Worm (Caenorhabditis elegans) whole organism, young adult: ENCODE measurements around the gene srh-206.

Source experiments
- B0035.1 ChIP-seq: sonication (generic microtip); optimal IDR thresholded peaks from 2 replicates; lab custom pipeline; 2016; ENCODE audit warnings: missing genetic modification characterization, mild to moderate bottlenecking, missing compliant biosample characterization, missing genotype, missing genetic modification reagents
- C06A6.2 ChIP-seq: fragments of 200-800 bp; sonication (Bioruptor generic); conservative IDR thresholded peaks from 2 replicates; pipeline ENCODE4 v1.3.6; 2022; ENCODE audit warnings: missing genetic modification characterization, missing compliant biosample characterization
- D2030.7 ChIP-seq: fragments of 200-800 bp; sonication (Bioruptor generic); IDR thresholded peaks from 2 replicates; pipeline ENCODE4 v1.3.6; 2022; ENCODE audit warnings: missing genetic modification reagents, missing genetic modification characterization, missing compliant biosample characterization
- F49E8.2 ChIP-seq: sonication (generic microtip); optimal IDR thresholded peaks from 3 replicates; lab custom pipeline; 2017; ENCODE audit warnings: missing genetic modification characterization, mild to moderate bottlenecking, missing compliant biosample characterization, antibody characterized with exemption, moderate library complexity; ENCODE audit not compliant: insufficient read depth
- Y53F4B.3 ChIP-seq: fragments of 200-800 bp; sonication (Bioruptor generic); IDR thresholded peaks from 2 replicates; pipeline ENCODE4 v1.3.6; 2022; ENCODE audit warnings: missing genetic modification reagents, missing genetic modification characterization, missing compliant biosample characterization
- Y53G8AR.9 ChIP-seq: fragments of 200-800 bp; sonication (Bioruptor generic); conservative IDR thresholded peaks from 2 replicates; pipeline ENCODE4 v1.3.6; 2022; ENCODE audit warnings: missing genetic modification reagents, missing genetic modification characterization, missing compliant biosample characterization
- Y95B8A.8 ChIP-seq: fragments of 200-800 bp; sonication (Bioruptor generic); IDR thresholded peaks from 2 replicates; pipeline ENCODE4 v1.3.6; 2022; ENCODE audit warnings: missing genetic modification reagents, missing genetic modification characterization, missing compliant biosample characterization
- akir-1 ChIP-seq: fragments of 200-800 bp; sonication (Bioruptor generic); optimal IDR thresholded peaks from 2 replicates; lab custom pipeline; 2018; ENCODE audit warnings: mild to moderate bottlenecking, missing genetic modification characterization, moderate library complexity, missing compliant biosample characterization
- ama-1 ChIP-seq, 3 experiments: fragments of 150-350 bp in 1 of 3; sonication (generic microtip) in 2 of 3; optimal IDR thresholded peaks; 2 replicates each; lab custom pipeline; 2014 to 2018; ENCODE audit warnings: missing biosample characterization in 2 of 3, missing genetic modification characterization in 2 of 3, missing genetic modification reagents in 2 of 3
- aptf-2 ChIP-seq: fragments of 200-800 bp; sonication (Bioruptor generic); conservative IDR thresholded peaks from 2 replicates; pipeline ENCODE4 v1.3.6; 2022; ENCODE audit warnings: missing genetic modification reagents, missing genetic modification characterization, missing compliant biosample characterization
- atf-7 ChIP-seq: sonication (generic microtip); optimal IDR thresholded peaks from 2 replicates; lab custom pipeline; 2017; ENCODE audit warnings: mild to moderate bottlenecking, missing genetic modification characterization, missing compliant biosample characterization
- attf-3 ChIP-seq: fragments of 200-800 bp; sonication (Bioruptor generic); conservative IDR thresholded peaks from 2 replicates; pipeline ENCODE4 v1.3.6; 2022; ENCODE audit warnings: missing genetic modification reagents, missing genetic modification characterization, missing compliant biosample characterization
- attf-5 ChIP-seq: fragments of 200-800 bp; sonication (Bioruptor generic); optimal IDR thresholded peaks from 2 replicates; lab custom pipeline; 2018; ENCODE audit warnings: mild to moderate bottlenecking, missing genetic modification characterization, missing compliant biosample characterization
- bed-1 ChIP-seq: fragments of 200-800 bp; sonication (Bioruptor generic); IDR thresholded peaks from 2 replicates; pipeline ENCODE4 v1.3.6; 2022; ENCODE audit warnings: missing genetic modification reagents, missing genetic modification characterization, missing compliant biosample characterization
- cebp-1 ChIP-seq, 2 experiments: fragments of 200-800 bp in 1 of 2; sonication (Bioruptor generic) in 1 of 2; sonication (generic microtip) in 1 of 2; IDR thresholded peaks in 1 of 2; optimal IDR thresholded peaks in 1 of 2; 2 replicates each; pipeline versions ENCODE4 v1.3.6 to Lab custom; 2017 to 2022; ENCODE audit warnings: missing compliant biosample characterization in 2 of 2, missing genetic modification characterization in 2 of 2, mild to moderate bottlenecking in 1 of 2, missing genetic modification reagents in 1 of 2, moderate library complexity in 1 of 2
- ceh-100 ChIP-seq: fragments of 200-800 bp; sonication (Bioruptor generic); IDR thresholded peaks from 2 replicates; pipeline ENCODE4 v1.3.6; 2022; ENCODE audit warnings: missing genetic modification reagents, missing genetic modification characterization, missing compliant biosample characterization
- chd-7 ChIP-seq: sonication (generic microtip); optimal IDR thresholded peaks from 2 replicates; lab custom pipeline; 2016; ENCODE audit warnings: mild to moderate bottlenecking, missing genetic modification characterization, moderate library complexity, missing compliant biosample characterization
- die-1 ChIP-seq: sonication (generic microtip); optimal IDR thresholded peaks from 2 replicates; lab custom pipeline; 2016; ENCODE audit warnings: missing genotype, mild to moderate bottlenecking, missing genetic modification characterization, missing compliant biosample characterization
- dpl-1 ChIP-seq: fragments of 150-350 bp; optimal IDR thresholded peaks from 2 replicates; lab custom pipeline; 2014; ENCODE audit warnings: missing biosample characterization, missing genetic modification reagents, missing genetic modification characterization
- hlh-26 ChIP-seq: fragments of 200-800 bp; sonication (Bioruptor generic); conservative IDR thresholded peaks from 2 replicates; pipeline ENCODE4 v1.3.6; 2022; ENCODE audit warnings: missing genetic modification reagents, missing genetic modification characterization, missing compliant biosample characterization
- hmg-1.2 ChIP-seq: fragments of 200-800 bp; sonication (Bioruptor generic); IDR thresholded peaks from 2 replicates; pipeline ENCODE4 v1.3.6; 2022; ENCODE audit warnings: missing genetic modification reagents, missing genetic modification characterization, missing compliant biosample characterization
- hsf-1 ChIP-seq: fragments of 200-800 bp; sonication (Bioruptor generic); IDR thresholded peaks from 2 replicates; pipeline ENCODE4 v1.3.6; 2022; ENCODE audit warnings: missing genetic modification reagents, missing genetic modification characterization, missing compliant biosample characterization
- let-526 ChIP-seq: fragments of 200-800 bp; sonication (Bioruptor generic); IDR thresholded peaks from 2 replicates; pipeline ENCODE4 v1.3.6; 2022; ENCODE audit warnings: missing genetic modification reagents, missing genetic modification characterization, missing compliant biosample characterization
- lin-26 ChIP-seq: fragments of 200-800 bp; sonication (Bioruptor generic); IDR thresholded peaks from 2 replicates; pipeline ENCODE4 v1.3.6; 2022; ENCODE audit warnings: missing genetic modification reagents, missing genetic modification characterization, missing compliant biosample characterization
- lin-40 ChIP-seq: sonication (generic microtip); optimal IDR thresholded peaks from 2 replicates; lab custom pipeline; 2016; ENCODE audit warnings: missing genetic modification characterization, mild to moderate bottlenecking, missing compliant biosample characterization, missing genotype, missing genetic modification reagents
- lsl-1 ChIP-seq: fragments of 200-800 bp; sonication (Bioruptor generic); optimal IDR thresholded peaks from 2 replicates; lab custom pipeline; 2018; ENCODE audit warnings: mild to moderate bottlenecking, missing genetic modification characterization, moderate library complexity, missing compliant biosample characterization
- mcd-1 ChIP-seq: fragments of 200-800 bp; sonication (Bioruptor generic); IDR thresholded peaks from 2 replicates; pipeline ENCODE4 v1.3.6; 2022; ENCODE audit warnings: missing genetic modification reagents, missing genetic modification characterization, missing compliant biosample characterization
- mxl-1 ChIP-seq: sonication (generic microtip); optimal IDR thresholded peaks from 2 replicates; lab custom pipeline; 2016; ENCODE audit warnings: missing genetic modification characterization, missing compliant biosample characterization
- nfya-1 ChIP-seq: sonication (generic microtip); optimal IDR thresholded peaks from 2 replicates; lab custom pipeline; 2017; ENCODE audit warnings: antibody characterized with exemption, missing compliant biosample characterization, missing genetic modification characterization, borderline replicate concordance; ENCODE audit not compliant: insufficient read depth
- nfya-2 ChIP-seq: fragments of 200-800 bp; sonication (Bioruptor generic); IDR thresholded peaks from 2 replicates; pipeline ENCODE4 v1.3.6; 2022; ENCODE audit warnings: missing genetic modification reagents, missing genetic modification characterization, missing compliant biosample characterization
- nhr-179 ChIP-seq: sonication (generic microtip); optimal IDR thresholded peaks from 2 replicates; lab custom pipeline; 2016; ENCODE audit warnings: mild to moderate bottlenecking, missing genetic modification characterization, missing compliant biosample characterization
- repo-1 ChIP-seq: sonication (generic microtip); optimal IDR thresholded peaks from 2 replicates; lab custom pipeline; 2017; ENCODE audit warnings: mild to moderate bottlenecking, missing genetic modification characterization, missing compliant biosample characterization
- sdz-38 ChIP-seq: sonication (generic microtip); optimal IDR thresholded peaks from 2 replicates; lab custom pipeline; 2016; ENCODE audit warnings: missing genotype, missing genetic modification characterization, missing compliant biosample characterization
- sea-2 ChIP-seq: fragments of 200-800 bp; sonication (Bioruptor generic); IDR thresholded peaks from 2 replicates; pipeline ENCODE4 v1.3.6; 2022; ENCODE audit warnings: missing genetic modification characterization, missing compliant biosample characterization
- snpc-1.1 ChIP-seq: sonication (generic microtip); optimal IDR thresholded peaks from 2 replicates; lab custom pipeline; 2017; ENCODE audit warnings: missing genetic modification characterization, mild to moderate bottlenecking, missing compliant biosample characterization, antibody characterized with exemption, moderate library complexity, missing genotype, missing genetic modification reagents; ENCODE audit not compliant: insufficient read depth
- snpc-1.3 ChIP-seq: sonication (generic microtip); optimal IDR thresholded peaks from 2 replicates; lab custom pipeline; 2017; ENCODE audit warnings: missing genetic modification characterization, mild to moderate bottlenecking, missing compliant biosample characterization, antibody characterized with exemption, moderate library complexity, missing genotype, missing genetic modification reagents; ENCODE audit not compliant: insufficient read depth
- snpc-4 ChIP-seq, 5 experiments: fragments of 150-350 bp in 1 of 5; sonication (generic microtip) in 4 of 5; optimal IDR thresholded peaks; 2 replicates each; lab custom pipeline; 2014 to 2018; ENCODE audit warnings: missing genetic modification characterization in 5 of 5, missing biosample characterization in 3 of 5, antibody characterized with exemption in 2 of 5, mild to moderate bottlenecking in 2 of 5, missing compliant biosample characterization in 2 of 5, missing genotype in 2 of 5, moderate library complexity in 2 of 5, missing genetic modification reagents in 1 of 5
- unc-62 ChIP-seq: fragments of 150-350 bp; optimal IDR thresholded peaks from 2 replicates; lab custom pipeline; 2014; ENCODE audit warnings: missing biosample characterization, missing genetic modification reagents, missing genetic modification characterization
- ztf-18 ChIP-seq: sonication (generic microtip); optimal IDR thresholded peaks from 2 replicates; lab custom pipeline; 2016; ENCODE audit warnings: missing genotype, mild to moderate bottlenecking, missing genetic modification characterization, missing compliant biosample characterization
- ztf-22 ChIP-seq: fragments of 200-800 bp; sonication (Bioruptor generic); optimal IDR thresholded peaks from 2 replicates; lab custom pipeline; 2018; ENCODE audit warnings: mild to moderate bottlenecking, missing genetic modification characterization, moderate library complexity, missing compliant biosample characterization
- ztf-26 ChIP-seq: sonication (generic microtip); optimal IDR thresholded peaks from 2 replicates; lab custom pipeline; 2017; ENCODE audit warnings: missing genetic modification characterization, missing compliant biosample characterization
- ztf-28 ChIP-seq: fragments of 200-800 bp; sonication (Bioruptor generic); IDR thresholded peaks from 2 replicates; pipeline ENCODE4 v1.3.6; 2022; ENCODE audit warnings: missing genetic modification reagents, missing genetic modification characterization, missing compliant biosample characterization
- ztf-3 ChIP-seq: fragments of 200-800 bp; sonication (Bioruptor generic); optimal IDR thresholded peaks from 2 replicates; lab custom pipeline; 2018; ENCODE audit warnings: mild to moderate bottlenecking, missing genetic modification characterization, missing compliant biosample characterization

The srh-206 gene

ce11 chrV:16966636-16967035 is 12.0 kb upstream of the srh-206 start, which contains the start of gene fbxa-90:
Gene fbxa-90, plus strand, starts transcription at chrV:16966814.
- no peak for TF ChIP-seq ztf-3 (GFP tag; lab: Kevin White, UChicago)
- TF ChIP-seq snpc-1.1, result no peak
- no peak for TF ChIP-seq sdz-38 (tag; lab: Kevin White, UChicago)
- TF ChIP-seq attf-5, result peak; percentile 67
- TF ChIP-seq D2030.7, result no peak
- TF ChIP-seq ama-1 (optimal IDR thresholded peaks at IDR 0.05; lab: Kevin White, UChicago), result no peak
- TF ChIP-seq ama-1 (GFP tag; optimal IDR thresholded peaks at IDR 0.05; lab: Kevin White, UChicago), result no peak
- peak; percentile 52; the same call in 1 of the 2 replicates for TF ChIP-seq cebp-1 (GFP tag; IDR thresholded peaks at IDR 0.05; lab: Robert Waterston, UW)
- TF ChIP-seq cebp-1 (tag; optimal IDR thresholded peaks at IDR 0.05; lab: Kevin White, UChicago), result no peak
- no peak for TF ChIP-seq aptf-2
- TF ChIP-seq snpc-4 (GFP tag; optimal IDR thresholded peaks at IDR 0.05; lab: Kevin White, UChicago), result no peak
- peak in 1 of 4 experiments; percentile 27 for TF ChIP-seq snpc-4 (tag; optimal IDR thresholded peaks at IDR 0.05; lab: Kevin White, UChicago)
- no peak for TF ChIP-seq repo-1 (tag; lab: Kevin White, UChicago)
- TF ChIP-seq akir-1 (GFP tag; lab: Kevin White, UChicago), result no peak
- no peak for TF ChIP-seq let-526 (GFP tag; lab: Robert Waterston, UW)
- TF ChIP-seq, all 124 proteins: peak for 3

ce11 chrV:16965655-16966054 is 11.0 kb upstream of the srh-206 start, which contains the start of gene efl-1:
Gene efl-1, minus strand, starts transcription at chrV:16965675.
- 0 out of 2 replicates have a peak, but pooled peaks have one; percentile 51 for TF ChIP-seq hsf-1 (GFP tag; lab: Robert Waterston, UW)
- no peak for TF ChIP-seq bed-1 (GFP tag; lab: Robert Waterston, UW)
- peak; percentile 98 for TF ChIP-seq dpl-1 (GFP tag; lab: Kevin White, UChicago)
- TF ChIP-seq die-1 (tag; lab: Kevin White, UChicago), result no peak
- peak; percentile 57 for TF ChIP-seq lsl-1 (GFP tag; lab: Kevin White, UChicago)
- 0 out of 2 replicates have a peak, but pooled peaks have one; percentile 71 for TF ChIP-seq Y95B8A.8 (GFP tag; lab: Robert Waterston, UW)
- TF ChIP-seq ztf-28 (GFP tag; lab: Robert Waterston, UW), result no peak
- no peak for TF ChIP-seq akir-1 (GFP tag; lab: Kevin White, UChicago)
- TF ChIP-seq ztf-3 (GFP tag; lab: Kevin White, UChicago), result peak; percentile 25
- peak; percentile 49 for TF ChIP-seq snpc-1.3
- TF ChIP-seq sea-2 (GFP tag; lab: Robert Waterston, UW), result no peak
- TF ChIP-seq Y53F4B.3, result 0 out of 2 replicates have a peak, but pooled peaks have one; percentile 38
- TF ChIP-seq lin-40 (tag; lab: Kevin White, UChicago), result peak; percentile 87
- TF ChIP-seq ceh-100 (GFP tag; lab: Robert Waterston, UW), result no peak
- TF ChIP-seq repo-1 (tag; lab: Kevin White, UChicago), result no peak
- TF ChIP-seq nfya-2 (GFP tag; lab: Robert Waterston, UW), result no peak
- TF ChIP-seq chd-7 (tag; lab: Kevin White, UChicago), result no peak
- TF ChIP-seq F49E8.2 (tag; lab: Kevin White, UChicago), result no peak
- no peak for TF ChIP-seq nhr-179
- TF ChIP-seq Y53G8AR.9 (GFP tag; lab: Robert Waterston, UW), result peak; percentile 72; the same call in 1 of the 2 replicates
- TF ChIP-seq C06A6.2 (GFP tag; lab: Robert Waterston, UW), result 0 out of 2 replicates have a peak, but pooled peaks have one; percentile 17
- TF ChIP-seq ama-1 (optimal IDR thresholded peaks at IDR 0.05; lab: Kevin White, UChicago), result no peak
- TF ChIP-seq ama-1 (GFP tag; optimal IDR thresholded peaks at IDR 0.05; lab: Kevin White, UChicago), result no peak
- TF ChIP-seq B0035.1 (tag; lab: Kevin White, UChicago), result no peak
- peak; percentile 52 for TF ChIP-seq ztf-26 (tag; lab: Kevin White, UChicago)
- peak; percentile 99 for TF ChIP-seq hmg-1.2 (GFP tag; lab: Robert Waterston, UW)
- TF ChIP-seq snpc-4 (GFP tag; optimal IDR thresholded peaks at IDR 0.05; lab: Kevin White, UChicago), result peak; percentile 70
- peak; percentile 61 to 94 (median 89) for TF ChIP-seq snpc-4 (tag; optimal IDR thresholded peaks at IDR 0.05; lab: Kevin White, UChicago)
- TF ChIP-seq lin-26 (GFP tag; lab: Robert Waterston, UW), result no peak
- no peak for TF ChIP-seq ztf-22 (GFP tag; lab: Kevin White, UChicago)
- no peak for TF ChIP-seq hlh-26 (GFP tag; lab: Robert Waterston, UW)
- no peak for TF ChIP-seq attf-3
- TF ChIP-seq ztf-18 (tag; lab: Kevin White, UChicago), result no peak
- TF ChIP-seq nfya-1 (tag; lab: Kevin White, UChicago), result no peak
- TF ChIP-seq atf-7 (tag; lab: Kevin White, UChicago), result no peak
- no peak for TF ChIP-seq aptf-2
- no peak for TF ChIP-seq unc-62 (GFP tag; lab: Kevin White, UChicago)
- no peak for TF ChIP-seq mxl-1 (tag; lab: Kevin White, UChicago)
- TF ChIP-seq mcd-1 (GFP tag; lab: Robert Waterston, UW), result peak; percentile 99
